Fruit fly (Drosophila melanogaster): ENCODE measurements around the gene CG17140.

- TF ChIP-seq ttk (optimal IDR thresholded peaks at IDR 0.05) = no peak
- no peak for TF ChIP-seq Sin3A (optimal IDR thresholded peaks at IDR 0.05)
Measured at dm6 chr2L:10850320-10850990, 5.0 kb upstream of the CG17140 start, which contains the start of gene porin.

Measured in Kc167 (cell line).